Fruit fly (Drosophila melanogaster): ENCODE results near the gene CG7888.

CG7888 gene

DNA sequence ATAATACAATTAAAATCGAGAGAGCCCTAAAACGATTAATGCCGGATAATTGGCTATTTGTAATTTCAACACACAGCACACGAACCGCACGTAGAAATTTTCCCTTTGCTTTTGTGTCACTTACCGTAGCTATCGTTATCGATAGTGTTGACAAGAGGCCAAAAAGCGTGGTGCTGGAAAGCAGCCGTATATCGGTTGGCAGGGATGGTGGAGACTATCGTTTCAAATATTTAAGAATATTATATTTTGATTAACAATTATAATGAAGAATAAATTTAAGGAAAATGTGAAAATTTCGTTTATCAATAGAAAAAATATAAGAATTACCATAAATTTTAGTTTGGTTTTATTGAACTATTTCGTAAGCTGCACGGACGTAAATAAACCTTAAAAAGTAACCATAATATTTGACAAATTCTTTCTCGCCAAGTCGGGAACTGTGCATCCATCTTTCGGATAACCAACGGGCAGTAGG, 39.2 kb downstream of the CG7888 start, which contains the start of gene JIL-1 (continued):
- no peak for TF ChIP-seq CHES-1-like (GFP tag; optimal IDR thresholded peaks at IDR 0.05)
- 0 out of 3 replicates have a peak, but pooled peaks have one; percentile 11 for TF ChIP-seq otp (GFP tag; IDR thresholded peaks at IDR 0.05)
- no peak for TF ChIP-seq CG8089 (GFP tag; optimal IDR thresholded peaks at IDR 0.05)
- no peak for TF ChIP-seq CG30431 (GFP tag; optimal IDR thresholded peaks at IDR 0.05)
- TF ChIP-seq CG34376 (GFP tag; optimal IDR thresholded peaks at IDR 0.05) = peak; percentile 26
- TF ChIP-seq Kr (GFP tag; optimal IDR thresholded peaks at IDR 0.05) = no peak
- peak; percentile 72 for TF ChIP-seq CG18599 (GFP tag; optimal IDR thresholded peaks at IDR 0.05)
- no peak for TF ChIP-seq mirr (GFP tag; optimal IDR thresholded peaks at IDR 0.05)
- peak; percentile 43 for TF ChIP-seq PHDP (tag; optimal IDR thresholded peaks at IDR 0.05)
- TF ChIP-seq CG4360 (GFP tag; IDR thresholded peaks at IDR 0.05) = peak; percentile 44
- peak; percentile 56 for TF ChIP-seq CG1233 (GFP tag; optimal IDR thresholded peaks at IDR 0.05)
- TF ChIP-seq nmo (GFP tag; optimal IDR thresholded peaks at IDR 0.05) = peak; percentile 56
- TF ChIP-seq ranshi (GFP tag; IDR thresholded peaks at IDR 0.05) = peak; percentile 63
- TF ChIP-seq CG31441 (GFP tag; IDR thresholded peaks at IDR 0.05) = peak; percentile 47
- TF ChIP-seq CG10267 (tag; optimal IDR thresholded peaks at IDR 0.05) = peak; percentile 96
- peak; percentile 14 for TF ChIP-seq CG12071 (GFP tag; optimal IDR thresholded peaks at IDR 0.05)
- TF ChIP-seq Fer2 (tag; optimal IDR thresholded peaks at IDR 0.05) = no peak
- peak; percentile 39; the same call in 1 of the 2 replicates for TF ChIP-seq stc (GFP tag; IDR thresholded peaks at IDR 0.05)
- peak; percentile 1 for TF ChIP-seq pum (GFP tag; optimal IDR thresholded peaks at IDR 0.05)
- TF ChIP-seq Dad (GFP tag; optimal IDR thresholded peaks at IDR 0.05) = peak; percentile 69
- no peak for TF ChIP-seq YL-1 (GFP tag; optimal IDR thresholded peaks at IDR 0.05)
- no peak for TF ChIP-seq Side (GFP tag; optimal IDR thresholded peaks at IDR 0.05)
- TF ChIP-seq NK7.1 (GFP tag; optimal IDR thresholded peaks at IDR 0.05) = no peak
- TF ChIP-seq Ssrp (tag; optimal IDR thresholded peaks at IDR 0.05) = peak; percentile 38
- peak; percentile 72 for TF ChIP-seq NfI (GFP tag; optimal IDR thresholded peaks at IDR 0.05)
- TF ChIP-seq Scr (GFP tag; IDR thresholded peaks at IDR 0.05; ENCODE audit: partially characterized antibody) = peak; percentile 88
- TF ChIP-seq CG15601 (tag; optimal IDR thresholded peaks at IDR 0.05) = peak; percentile 39
- no peak for TF ChIP-seq Poxn (GFP tag; IDR thresholded peaks at IDR 0.05)
- no peak for TF ChIP-seq Mes4 (GFP tag; optimal IDR thresholded peaks at IDR 0.05)
- peak; percentile 28; the same call in 2 of the 3 replicates for TF ChIP-seq so (GFP tag; IDR thresholded peaks at IDR 0.05)
- TF ChIP-seq Lhr (GFP tag; optimal IDR thresholded peaks at IDR 0.05) = no peak

dm6 chr3L:11094279-11094678, 40.4 kb downstream of the CG7888 start:
- TF ChIP-seq pros (GFP tag; optimal IDR thresholded peaks at IDR 0.05) (no peak), CG4820 (GFP tag; optimal IDR thresholded peaks at IDR 0.05) (no peak), sens (GFP tag) (peak; percentile 57)

- TF ChIP-seq CG13296 (GFP tag; optimal IDR thresholded peaks at IDR 0.05) (peak; percentile 38), Mad (GFP tag; optimal IDR thresholded peaks at IDR 0.05) (no peak), Ada2b (GFP tag; IDR thresholded peaks at IDR 0.05) (no peak), ATbp (GFP tag; optimal IDR thresholded peaks at IDR 0.05) (no peak), otp (GFP tag; IDR thresholded peaks at IDR 0.05) (no peak), CG4328 (GFP tag; optimal IDR thresholded peaks at IDR 0.05) (no peak), corto (GFP tag; optimal IDR thresholded peaks at IDR 0.05) (peak; percentile 16), CG12659 (GFP tag; optimal IDR thresholded peaks at IDR 0.05) (peak; percentile 46), CG14441 (GFP tag; IDR thresholded peaks at IDR 0.05) (peak; percentile 29; the same call in 1 of the 2 replicates), pnt (GFP tag; optimal IDR thresholded peaks at IDR 0.05) (no peak), Scr (GFP tag; IDR thresholded peaks at IDR 0.05; ENCODE audit: partially characterized antibody) (peak; percentile 22; the same call in 1 of the 2 replicates), nerfin-1 (tag; optimal IDR thresholded peaks at IDR 0.05) (no peak), Ravus (GFP tag; IDR thresholded peaks at IDR 0.05) (no peak), ham (GFP tag; IDR thresholded peaks at IDR 0.05) (no peak), CG6254 (GFP tag; optimal IDR thresholded peaks at IDR 0.05) (no peak), CG7372 (GFP tag; IDR thresholded peaks at IDR 0.05) (no peak), sob (GFP tag; IDR thresholded peaks at IDR 0.05) (no peak)
Measured at dm6 chr3L:11096195-11096908, 42.5 kb downstream of the CG7888 start, which contains the start of the genes CG46439, Iyd and CG33947. Gene CG46439 (minus strand): TSS chr3L:11096245. Gene Iyd (minus strand): TSS chr3L:11096245. Gene CG33947 (plus strand): TSS chr3L:11096496.

All from whole organism, embryonic.